Worm (Caenorhabditis elegans) whole organism, L4/young adult: ENCODE data around the gene C36C5.14.

Experiments
- W03F9.2 ChIP-seq: fragments of 150-350 bp; optimal IDR thresholded peaks from 2 replicates; lab custom pipeline; 2014; ENCODE audit warnings: missing biosample characterization, missing genetic modification characterization
- dao-5 ChIP-seq: sonication (generic microtip); optimal IDR thresholded peaks from 2 replicates; lab custom pipeline; 2016; ENCODE audit warnings: missing genotype, missing genetic modification characterization, moderate library complexity, missing compliant biosample characterization
- him-1 ChIP-seq: sonication (generic microtip); optimal IDR thresholded peaks from 2 replicates; lab custom pipeline; 2016; ENCODE audit warnings: missing genotype, missing genetic modification reagents, missing genetic modification characterization, missing compliant biosample characterization

The C36C5.14 gene

ce11 chrV:3138488-3138887 is 26.9 kb downstream of the C36C5.14 start, which contains the start of the genes irld-3 and F02C9.1:
Gene irld-3 (minus strand): TSS chrV:3138588.
Gene F02C9.1 (plus strand): TSS chrV:3138703.
- TF ChIP-seq W03F9.2 (tag; lab: Kevin White, UChicago) (no peak), him-1 (tag; lab: Kevin White, UChicago) (no peak), dao-5 (tag; lab: Kevin White, UChicago) (no peak)

- TF ChIP-seq him-1 (tag; lab: Kevin White, UChicago) (no peak), dao-5 (tag; lab: Kevin White, UChicago) (no peak), W03F9.2 (tag; lab: Kevin White, UChicago) (no peak)
These were observed 32.0 kb downstream of the C36C5.14 start, which contains the start of gene F02C9.2 for ce11 chrV:3133293-3133755. Gene F02C9.2 (plus strand): TSS chrV:3133705.

ce11 chrV:3132116-3132515 is 33.2 kb downstream of the C36C5.14 start:
- TF ChIP-seq dao-5 (tag; lab: Kevin White, UChicago) (no peak), him-1 (tag; lab: Kevin White, UChicago) (no peak), W03F9.2 (tag; lab: Kevin White, UChicago) (no peak)

ce11 chrV:3128803-3129202 is 36.5 kb downstream of the C36C5.14 start, which contains the start of gene tat-6:
Gene tat-6 (plus strand): TSS chrV:3129103.
- TF ChIP-seq him-1 (tag; lab: Kevin White, UChicago): no peak
- TF ChIP-seq dao-5 (tag; lab: Kevin White, UChicago): no peak
- no peak for TF ChIP-seq W03F9.2 (tag; lab: Kevin White, UChicago)

- no peak for TF ChIP-seq him-1 (tag; lab: Kevin White, UChicago)
- TF ChIP-seq W03F9.2 (tag; lab: Kevin White, UChicago): no peak
- TF ChIP-seq dao-5 (tag; lab: Kevin White, UChicago): no peak
These were observed 37.7 kb downstream of the C36C5.14 start, which contains the start of gene Y73C8C.10 for ce11 chrV:3127670-3128069. Gene Y73C8C.10 (minus strand): TSS chrV:3127770.

ce11 chrV:3124912-3125311 is 40.4 kb downstream of the C36C5.14 start, which contains the start of gene Y73C8C.12:
Gene Y73C8C.12 (plus strand): TSS chrV:3125212.
- no peak for TF ChIP-seq dao-5 (tag; lab: Kevin White, UChicago)
- TF ChIP-seq W03F9.2 (tag; lab: Kevin White, UChicago): no peak

ce11 chrV:3122403-3122802 is 42.9 kb downstream of the C36C5.14 start:
- TF ChIP-seq W03F9.2 (tag; lab: Kevin White, UChicago) (no peak), dao-5 (tag; lab: Kevin White, UChicago) (no peak), him-1 (tag; lab: Kevin White, UChicago) (no peak)

- TF ChIP-seq him-1 (tag; lab: Kevin White, UChicago): no peak
- no peak for TF ChIP-seq W03F9.2 (tag; lab: Kevin White, UChicago)
- TF ChIP-seq dao-5 (tag; lab: Kevin White, UChicago): no peak
These were observed 43.6 kb downstream of the C36C5.14 start, which contains the start of gene srt-56 for ce11 chrV:3121743-3122142. Gene srt-56 (minus strand): TSS chrV:3121843.

ce11 chrV:3119185-3119584 is 46.2 kb downstream of the C36C5.14 start:
- TF ChIP-seq him-1 (tag; lab: Kevin White, UChicago): no peak
- TF ChIP-seq W03F9.2 (tag; lab: Kevin White, UChicago): no peak
- TF ChIP-seq dao-5 (tag; lab: Kevin White, UChicago): no peak

ce11 chrV:3118167-3118566 is 47.2 kb downstream of the C36C5.14 start, which contains the start of gene clec-210:
Gene clec-210 (plus strand): TSS chrV:3118377.
- TF ChIP-seq W03F9.2 (tag; lab: Kevin White, UChicago) (no peak), him-1 (tag; lab: Kevin White, UChicago) (no peak), dao-5 (tag; lab: Kevin White, UChicago) (no peak)

- TF ChIP-seq W03F9.2 (tag; lab: Kevin White, UChicago) (no peak), dao-5 (tag; lab: Kevin White, UChicago) (no peak), him-1 (tag; lab: Kevin White, UChicago) (no peak)
These were observed 50.4 kb downstream of the C36C5.14 start, which contains the start of gene Y73C8C.3 for ce11 chrV:3114973-3115372. Gene Y73C8C.3 (plus strand): TSS chrV:3115273.
